Fruit fly (Drosophila melanogaster): ENCODE data around the gene CG32221.

The CG32221 gene

DNA sequence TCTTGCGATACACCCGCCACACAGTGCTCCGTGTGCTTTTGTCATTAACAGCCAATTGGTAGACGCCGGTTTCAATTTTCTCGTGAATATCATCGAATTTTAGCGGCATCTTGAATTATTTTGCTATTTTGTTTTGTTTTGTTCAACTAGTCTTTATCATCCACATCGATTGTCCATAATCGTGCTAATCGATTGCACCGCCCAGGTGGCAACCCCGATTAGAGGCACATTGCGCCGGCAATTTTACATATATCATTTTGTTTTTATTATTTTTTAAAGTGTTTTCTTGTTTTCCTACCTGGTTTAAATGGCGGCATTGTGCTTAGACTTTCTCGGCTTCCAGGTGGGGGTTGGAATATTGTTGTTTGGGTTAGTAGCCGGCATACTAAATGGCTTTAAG is 28.6 kb upstream of the CG32221 start, which contains the start of gene CG34116:
Gene CG34116 (minus strand): TSS at position 142 of the 400 bp plus-strand sequence.
- TF ChIP-seq Sin3A (optimal IDR thresholded peaks at IDR 0.05) (no peak), h (optimal IDR thresholded peaks at IDR 0.05) (no peak), Myc (optimal IDR thresholded peaks at IDR 0.05) (no peak), psq (optimal IDR thresholded peaks at IDR 0.05) (no peak), insv (optimal IDR thresholded peaks at IDR 0.05) (no peak), ttk (optimal IDR thresholded peaks at IDR 0.05) (no peak)

- TF ChIP-seq ttk (optimal IDR thresholded peaks at IDR 0.05) (no peak), Sin3A (optimal IDR thresholded peaks at IDR 0.05) (no peak), psq (optimal IDR thresholded peaks at IDR 0.05) (no peak), h (optimal IDR thresholded peaks at IDR 0.05) (no peak), insv (optimal IDR thresholded peaks at IDR 0.05) (no peak), Myc (optimal IDR thresholded peaks at IDR 0.05) (no peak)
Observed at dm6 chr3L:19807103-19807502, 27.4 kb upstream of the CG32221 start, which contains the start of the genes CG14104 and Kap-alpha1. Gene CG14104, minus strand, starts transcription at chr3L:19807199. Gene Kap-alpha1, plus strand, starts transcription at chr3L:19807232.

DNA sequence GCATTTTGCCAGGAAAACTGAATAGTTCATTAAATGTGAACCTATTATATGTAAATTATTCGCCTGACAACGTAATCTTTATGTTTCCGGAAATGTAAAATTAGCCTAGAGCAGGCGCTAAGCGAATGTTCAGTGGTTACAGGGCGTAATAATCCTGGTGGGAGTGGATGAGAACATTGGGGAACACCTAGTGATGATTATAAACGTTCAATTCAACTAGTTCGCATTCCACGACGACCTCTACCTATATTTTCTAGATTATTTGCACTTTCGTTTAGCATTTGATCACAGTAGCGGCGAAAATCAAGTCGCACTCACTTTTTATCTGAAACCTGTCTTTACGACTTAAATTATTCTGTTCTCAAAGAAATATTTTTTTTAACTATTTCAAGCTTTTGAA is 26.9 kb upstream of the CG32221 start:
- TF ChIP-seq h (optimal IDR thresholded peaks at IDR 0.05), result no peak
- no peak for TF ChIP-seq Sin3A (optimal IDR thresholded peaks at IDR 0.05)

DNA sequence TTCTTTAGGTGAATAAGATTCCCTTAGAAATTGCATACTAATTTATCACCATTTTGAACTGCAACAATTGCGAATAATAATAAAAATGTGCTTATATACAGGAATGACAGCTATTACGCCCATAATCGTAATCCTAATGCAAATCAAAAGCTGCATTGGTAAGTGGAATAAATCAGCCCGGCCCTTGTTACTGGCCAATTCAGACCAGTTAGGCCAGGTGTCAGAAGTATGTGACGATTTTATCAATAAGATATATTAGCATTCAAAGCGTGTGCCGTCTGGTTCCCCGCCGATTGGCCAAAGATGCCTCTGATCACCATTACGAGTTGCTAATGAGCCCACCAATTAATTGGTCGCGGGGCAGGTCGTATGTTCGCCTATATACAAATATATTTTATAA is 22.0 kb upstream of the CG32221 start:
- no peak for TF ChIP-seq insv (optimal IDR thresholded peaks at IDR 0.05)
- no peak for TF ChIP-seq ttk (optimal IDR thresholded peaks at IDR 0.05)
- TF ChIP-seq psq (optimal IDR thresholded peaks at IDR 0.05), result no peak
- TF ChIP-seq Myc (optimal IDR thresholded peaks at IDR 0.05), result no peak
- no peak for TF ChIP-seq h (optimal IDR thresholded peaks at IDR 0.05)

- TF ChIP-seq Sin3A (optimal IDR thresholded peaks at IDR 0.05), result no peak
- no peak for TF ChIP-seq ttk (optimal IDR thresholded peaks at IDR 0.05)
- no peak for TF ChIP-seq h (optimal IDR thresholded peaks at IDR 0.05)
- TF ChIP-seq insv (optimal IDR thresholded peaks at IDR 0.05), result no peak
- TF ChIP-seq psq (optimal IDR thresholded peaks at IDR 0.05), result no peak
- no peak for TF ChIP-seq Myc (optimal IDR thresholded peaks at IDR 0.05)
Observed at dm6 chr3L:19813075-19813903, 21.2 kb upstream of the CG32221 start, which contains the start of gene Cyp305a1. Gene Cyp305a1, minus strand, starts transcription at chr3L:19813339.

- TF ChIP-seq Myc (optimal IDR thresholded peaks at IDR 0.05), result no peak
- TF ChIP-seq ttk (optimal IDR thresholded peaks at IDR 0.05), result no peak
- TF ChIP-seq psq (optimal IDR thresholded peaks at IDR 0.05), result no peak
- no peak for TF ChIP-seq h (optimal IDR thresholded peaks at IDR 0.05)
- TF ChIP-seq Sin3A (optimal IDR thresholded peaks at IDR 0.05), result no peak
- TF ChIP-seq insv (optimal IDR thresholded peaks at IDR 0.05), result no peak
Observed at dm6 chr3L:19815472-19816150, 18.9 kb upstream of the CG32221 start, which contains the start of gene cyc. Gene cyc, minus strand, starts transcription at chr3L:19815938.

DNA sequence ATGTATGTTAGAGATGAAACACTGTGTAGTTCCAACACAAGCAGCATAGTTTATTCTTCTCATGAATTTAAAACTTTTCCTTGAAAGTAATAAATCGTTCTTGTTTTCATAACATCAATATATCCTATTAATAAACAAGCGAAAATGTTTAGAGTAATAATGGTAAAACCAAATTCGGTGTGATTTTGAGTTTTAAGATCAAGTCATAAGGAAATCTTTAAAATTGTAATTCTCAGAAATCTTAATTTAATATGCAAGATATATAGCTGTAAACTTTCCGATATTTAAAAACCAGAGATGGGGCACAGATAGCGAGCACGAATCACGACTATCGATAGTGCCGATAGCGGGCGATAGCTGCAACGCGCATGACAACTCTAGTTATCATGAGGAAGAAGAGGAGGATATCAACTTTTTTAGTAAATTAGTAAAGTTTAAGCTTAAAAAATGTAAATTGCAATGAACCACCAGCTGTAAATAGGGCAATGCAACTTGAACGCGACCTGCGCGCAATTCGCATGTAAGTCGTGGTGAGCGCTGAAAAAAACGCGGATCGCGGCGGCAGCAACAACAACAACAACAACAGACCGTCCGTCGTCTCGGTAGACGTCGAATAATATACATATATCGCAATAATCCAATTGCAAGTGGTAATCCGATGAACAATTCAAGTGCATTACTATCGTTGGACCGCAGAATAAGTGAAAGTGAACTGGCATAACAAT is 16.5 kb upstream of the CG32221 start, which contains the start of the genes Fibp and Deaf1:
Gene Fibp (minus strand): TSS at position 161 of the 725 bp plus-strand sequence.
Gene Deaf1 (plus strand): TSS at position 368 of the 725 bp plus-strand sequence.
- no peak for TF ChIP-seq Sin3A (optimal IDR thresholded peaks at IDR 0.05)
- no peak for TF ChIP-seq psq (optimal IDR thresholded peaks at IDR 0.05)
- no peak for TF ChIP-seq h (optimal IDR thresholded peaks at IDR 0.05)
- no peak for TF ChIP-seq ttk (optimal IDR thresholded peaks at IDR 0.05)
- TF ChIP-seq Myc (optimal IDR thresholded peaks at IDR 0.05), result no peak
- TF ChIP-seq insv (optimal IDR thresholded peaks at IDR 0.05), result no peak

dm6 chr3L:19818701-19819100 is 15.8 kb upstream of the CG32221 start:
- no peak for TF ChIP-seq h (optimal IDR thresholded peaks at IDR 0.05)
- no peak for TF ChIP-seq psq (optimal IDR thresholded peaks at IDR 0.05)
- TF ChIP-seq Sin3A (optimal IDR thresholded peaks at IDR 0.05), result no peak
- no peak for TF ChIP-seq Myc (optimal IDR thresholded peaks at IDR 0.05)
- TF ChIP-seq insv (optimal IDR thresholded peaks at IDR 0.05), result no peak
- TF ChIP-seq ttk (optimal IDR thresholded peaks at IDR 0.05), result no peak

- TF ChIP-seq h (optimal IDR thresholded peaks at IDR 0.05) (no peak), Myc (optimal IDR thresholded peaks at IDR 0.05) (no peak), psq (optimal IDR thresholded peaks at IDR 0.05) (no peak), Sin3A (optimal IDR thresholded peaks at IDR 0.05) (no peak), ttk (optimal IDR thresholded peaks at IDR 0.05) (no peak)
Observed at dm6 chr3L:19833227-19833626, 1.2 kb upstream of the CG32221 start.

DNA sequence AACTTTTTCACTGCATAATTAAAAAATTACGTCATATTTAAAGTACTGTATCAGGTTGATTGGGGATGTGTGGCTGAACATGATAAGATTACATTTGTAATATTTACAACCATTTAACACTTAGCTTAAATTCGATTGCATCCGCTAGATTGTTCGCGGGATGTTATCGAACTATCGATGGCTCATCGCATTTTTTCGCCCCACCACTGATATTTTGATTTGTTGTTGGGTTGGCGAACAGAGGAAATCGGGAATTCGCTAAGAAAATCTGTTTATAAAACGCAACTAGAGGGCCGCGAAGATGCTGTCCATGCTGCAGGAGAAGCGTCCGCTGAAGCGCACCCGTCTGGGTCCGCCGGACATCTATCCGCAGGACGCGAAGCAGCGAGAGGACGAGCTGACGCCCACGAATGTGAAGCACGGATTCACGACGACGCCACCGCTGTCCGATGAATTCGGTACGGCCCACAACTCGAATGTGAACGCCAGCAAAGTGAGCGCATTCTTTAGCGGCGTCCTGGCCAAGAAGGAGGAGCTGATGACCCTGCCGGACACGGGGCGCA is 2.0 kb downstream of the CG32221 start, which contains the start of gene kto:
Gene kto (plus strand): TSS at position 240 of the 563 bp plus-strand sequence.
- TF ChIP-seq psq (optimal IDR thresholded peaks at IDR 0.05), result no peak
- no peak for TF ChIP-seq Myc (optimal IDR thresholded peaks at IDR 0.05)
- TF ChIP-seq Sin3A (optimal IDR thresholded peaks at IDR 0.05), result no peak
- no peak for TF ChIP-seq h (optimal IDR thresholded peaks at IDR 0.05)
- no peak for TF ChIP-seq ttk (optimal IDR thresholded peaks at IDR 0.05)
- no peak for TF ChIP-seq insv (optimal IDR thresholded peaks at IDR 0.05)

dm6 chr3L:19844507-19844906 is 10.0 kb downstream of the CG32221 start:
- no peak for TF ChIP-seq Myc (optimal IDR thresholded peaks at IDR 0.05)
- TF ChIP-seq Sin3A (optimal IDR thresholded peaks at IDR 0.05), result no peak
- TF ChIP-seq ttk (optimal IDR thresholded peaks at IDR 0.05), result no peak
- TF ChIP-seq h (optimal IDR thresholded peaks at IDR 0.05), result no peak
- no peak for TF ChIP-seq insv (optimal IDR thresholded peaks at IDR 0.05)
- no peak for TF ChIP-seq psq (optimal IDR thresholded peaks at IDR 0.05)
